Worm (Caenorhabditis elegans): ENCODE data around the gene T26E4.4.

Gene T26E4.4

ce11 chrV:15766122-15766594 is 26.2 kb downstream of the T26E4.4 start, which contains the start of the genes haf-3 and F57A10.2:
haf-3 (minus strand) TSS chrV:15766172.
F57A10.2 (plus strand) TSS chrV:15766575.
- peak in 1 of 2 experiments; percentile 95 for TF ChIP-seq lsy-2 (tag; optimal IDR thresholded peaks at IDR 0.05)
- peak; percentile 88 for TF ChIP-seq tra-1 (GFP tag; IDR thresholded peaks at IDR 0.05)
- TF ChIP-seq dmd-8 (GFP tag; IDR thresholded peaks at IDR 0.05), result no peak
- TF ChIP-seq snpc-1.2 (GFP tag; IDR thresholded peaks at IDR 0.05), result peak; percentile 70
- peak; percentile 56; the same call in 1 of the 2 replicates for TF ChIP-seq madf-9 (GFP tag; conservative IDR thresholded peaks at IDR 0.05)
- TF ChIP-seq spr-1 (tag; optimal IDR thresholded peaks at IDR 0.05), result peak; percentile 78
- peak; percentile 76 for TF ChIP-seq zip-2 (tag; optimal IDR thresholded peaks at IDR 0.05)
- TF ChIP-seq Y5F2A.4 (GFP tag; optimal IDR thresholded peaks at IDR 0.05), result peak; percentile 40
- peak; percentile 81 for TF ChIP-seq ztf-7 (tag; optimal IDR thresholded peaks at IDR 0.05)
- TF ChIP-seq mdl-1 (tag; optimal IDR thresholded peaks at IDR 0.05), result peak in 1 of 2 experiments; percentile 21
- peak; percentile 78 for TF ChIP-seq hlh-30 (tag; optimal IDR thresholded peaks at IDR 0.05; ENCODE audit: insufficient read depth)
- TF ChIP-seq Y75B8A.6 (GFP tag; IDR thresholded peaks at IDR 0.05), result no peak
- TF ChIP-seq daf-19 (GFP tag; conservative IDR thresholded peaks at IDR 0.05), result no peak
- peak; percentile 10 for TF ChIP-seq zfp-2 (tag; optimal IDR thresholded peaks at IDR 0.05)
- TF ChIP-seq egl-43 (GFP tag; IDR thresholded peaks at IDR 0.05), result no peak
- TF ChIP-seq F37D6.2 (tag; optimal IDR thresholded peaks at IDR 0.05), result peak; percentile 77
- no peak for TF ChIP-seq unc-62 (GFP tag; optimal IDR thresholded peaks at IDR 0.05 in 1 of 2)
- TF ChIP-seq unc-62 (tag; optimal IDR thresholded peaks at IDR 0.05), result no peak
- TF ChIP-seq egl-27 (tag; optimal IDR thresholded peaks at IDR 0.05), result no peak
- no peak for TF ChIP-seq R02D3.7 (tag; optimal IDR thresholded peaks at IDR 0.05)
- TF ChIP-seq nhr-76 (tag; optimal IDR thresholded peaks at IDR 0.05), result no peak
- peak; percentile 43; the same call in 1 of the 2 replicates for TF ChIP-seq vab-7 (GFP tag; IDR thresholded peaks at IDR 0.05)
- peak; percentile 82 for TF ChIP-seq hlh-11 (tag; optimal IDR thresholded peaks at IDR 0.05)
- TF ChIP-seq mes-2 (tag; optimal IDR thresholded peaks at IDR 0.05; ENCODE audit: poor library complexity, severe bottlenecking), result peak; percentile 93
- no peak for TF ChIP-seq T20F7.1 (GFP tag; optimal IDR thresholded peaks at IDR 0.05)
- TF ChIP-seq F49E8.2 (tag; optimal IDR thresholded peaks at IDR 0.05; ENCODE audit: borderline replicate concordance), result peak; percentile 80
- no peak for TF ChIP-seq mxl-3 (GFP tag; optimal IDR thresholded peaks at IDR 0.05)
- TF ChIP-seq ceh-44 (GFP tag; IDR thresholded peaks at IDR 0.05), result no peak
- no peak for TF ChIP-seq attf-4 (tag; optimal IDR thresholded peaks at IDR 0.05)
- TF ChIP-seq nhr-6 (tag; optimal IDR thresholded peaks at IDR 0.05), result peak; percentile 61
- TF ChIP-seq unc-39 (tag; optimal IDR thresholded peaks at IDR 0.05), result no peak
- TF ChIP-seq ceh-32 (tag; optimal IDR thresholded peaks at IDR 0.05; ENCODE audit: poor library complexity), result peak; percentile 38
- no peak for TF ChIP-seq lim-7 (GFP tag; IDR thresholded peaks at IDR 0.05)
- TF ChIP-seq arid-1 (GFP tag; conservative IDR thresholded peaks at IDR 0.05), result 0 out of 2 replicates have a peak, but pooled peaks have one; percentile 37
- TF ChIP-seq dve-1 (tag; optimal IDR thresholded peaks at IDR 0.05; ENCODE audit: insufficient read depth), result peak; percentile 95
- TF ChIP-seq tag-97 (GFP tag; IDR thresholded peaks at IDR 0.05), result no peak
- peak; percentile 80; the same call in 1 of the 2 replicates for TF ChIP-seq ctbp-1 (GFP tag; IDR thresholded peaks at IDR 0.05)
- TF ChIP-seq mdt-29 (GFP tag; IDR thresholded peaks at IDR 0.05), result no peak
- TF ChIP-seq zfp-3 (GFP tag; conservative IDR thresholded peaks at IDR 0.05), result peak; percentile 63; the same call in 1 of the 2 replicates
- TF ChIP-seq fkh-10 (GFP tag; optimal IDR thresholded peaks at IDR 0.05), result peak; percentile 79
- TF ChIP-seq daf-12 (tag; optimal IDR thresholded peaks at IDR 0.05), result no peak
- TF ChIP-seq nhr-48 (tag; optimal IDR thresholded peaks at IDR 0.05), result peak; percentile 75
- TF ChIP-seq dmd-9 (GFP tag; IDR thresholded peaks at IDR 0.05), result no peak
- no peak for TF ChIP-seq lir-3 (tag; optimal IDR thresholded peaks at IDR 0.05)
- TF ChIP-seq nhr-41 (GFP tag; IDR thresholded peaks at IDR 0.05), result no peak
- TF ChIP-seq unc-130 (GFP tag; optimal IDR thresholded peaks at IDR 0.05), result no peak
- TF ChIP-seq nhr-11 (tag; optimal IDR thresholded peaks at IDR 0.05), result peak; percentile 79
- no peak for TF ChIP-seq saeg-2 (GFP tag; IDR thresholded peaks at IDR 0.05)
- peak; percentile 89 for TF ChIP-seq dmd-6 (GFP tag; IDR thresholded peaks at IDR 0.05)
- peak; percentile 44 to 54 for TF ChIP-seq hif-1 (tag; optimal IDR thresholded peaks at IDR 0.05)
